Worm (Caenorhabditis elegans): ENCODE results near the gene mdt-9.

ce11 chrIV:13371699-13372098 is 14.5 kb upstream of the mdt-9 start, which contains the start of gene Y62E10A.6:
- TF ChIP-seq pqm-1 (tag; optimal IDR thresholded peaks at IDR 0.05) (no peak), ttx-3 (tag; optimal IDR thresholded peaks at IDR 0.05) (no peak), syd-9 (tag; optimal IDR thresholded peaks at IDR 0.05) (no peak), pha-4 (tag; optimal IDR thresholded peaks at IDR 0.05) (no peak), dve-1 (tag; optimal IDR thresholded peaks at IDR 0.05) (no peak), tbx-2 (tag; optimal IDR thresholded peaks at IDR 0.05) (no peak), fkh-10 (GFP tag; optimal IDR thresholded peaks at IDR 0.05) (no peak), nfya-1 (tag; optimal IDR thresholded peaks at IDR 0.05) (no peak)
